Fruit fly (Drosophila melanogaster): ENCODE results near the gene B4.

The B4 gene

DNA sequence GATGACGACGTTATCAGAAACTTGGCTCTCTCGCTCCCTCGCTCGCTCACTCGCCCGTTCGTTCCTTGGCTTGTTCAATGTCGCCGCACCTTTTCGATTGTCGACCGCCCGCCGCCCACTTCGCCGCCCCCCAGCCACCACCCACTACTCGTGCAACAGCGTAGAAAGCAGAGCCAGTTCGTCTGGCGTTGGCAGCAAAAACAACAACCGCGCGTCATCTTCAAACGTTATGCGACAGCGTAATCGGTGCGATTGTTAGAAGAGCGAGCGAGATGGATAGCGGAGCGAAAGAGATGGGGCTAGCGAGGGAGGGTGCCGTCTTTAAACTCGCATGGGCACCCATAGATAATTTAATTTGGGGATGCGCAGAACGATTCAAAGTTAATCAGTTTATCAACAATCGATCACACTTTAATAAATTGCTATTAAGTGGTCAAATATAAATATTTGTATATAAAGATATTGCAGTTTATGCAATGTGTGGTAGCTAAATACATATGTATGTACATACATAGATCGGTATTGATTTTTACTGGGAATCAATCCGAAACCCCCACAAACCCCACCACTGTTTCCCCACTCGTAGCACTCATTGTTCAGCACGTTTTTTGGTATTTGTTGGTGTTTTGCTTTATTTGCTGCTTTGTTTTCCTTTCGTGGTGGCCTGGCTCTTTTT is 34.7 kb downstream of the B4 start (continued):
- TF ChIP-seq NK7.1 (GFP tag; optimal IDR thresholded peaks at IDR 0.05) (no peak), CG9876 (GFP tag; optimal IDR thresholded peaks at IDR 0.05) (no peak), Gug (GFP tag; IDR thresholded peaks at IDR 0.05) (peak; percentile 60; the same call in 1 of the 4 replicates), ems (GFP tag; optimal IDR thresholded peaks at IDR 0.05) (no peak), Ssrp (tag; optimal IDR thresholded peaks at IDR 0.05) (peak; percentile 53), bcd (GFP tag; optimal IDR thresholded peaks at IDR 0.05) (peak; percentile 43), knrl (GFP tag; IDR thresholded peaks at IDR 0.05; ENCODE audit: partially characterized antibody) (peak; percentile 20; the same call in 1 of the 3 replicates), fd96Cb (tag; optimal IDR thresholded peaks at IDR 0.05) (peak; percentile 30), Ets97D (GFP tag; optimal IDR thresholded peaks at IDR 0.05) (no peak), C15 (GFP tag; IDR thresholded peaks at IDR 0.05) (0 out of 3 replicates have a peak, but pooled peaks have one; percentile 28), HLH4C (GFP tag; IDR thresholded peaks at IDR 0.05; ENCODE audit: partially characterized antibody) (no peak), H15 (GFP tag; IDR thresholded peaks at IDR 0.05) (peak; percentile 29; the same call in 1 of the 3 replicates), wek (GFP tag; optimal IDR thresholded peaks at IDR 0.05) (peak; percentile 24), Dek (tag; optimal IDR thresholded peaks at IDR 0.05) (peak; percentile 44), CG4328 (GFP tag; optimal IDR thresholded peaks at IDR 0.05) (peak; percentile 54), CG17186 (GFP tag; optimal IDR thresholded peaks at IDR 0.05) (no peak), NC2β (GFP tag; optimal IDR thresholded peaks at IDR 0.05) (no peak), grau (tag; optimal IDR thresholded peaks at IDR 0.05) (peak; percentile 74), nerfin-1 (tag; optimal IDR thresholded peaks at IDR 0.05) (peak; percentile 7), hbn (GFP tag; IDR thresholded peaks at IDR 0.05; ENCODE audit: partially characterized antibody) (no peak), CG10321 (GFP tag; IDR thresholded peaks at IDR 0.05) (peak; percentile 51), sug (tag; optimal IDR thresholded peaks at IDR 0.05) (peak; percentile 65), CG12744 (GFP tag; optimal IDR thresholded peaks at IDR 0.05) (no peak), CG5180 (GFP tag; optimal IDR thresholded peaks at IDR 0.05) (peak; percentile 10), chm (GFP tag; IDR thresholded peaks at IDR 0.05) (0 out of 2 replicates have a peak, but pooled peaks have one; percentile 38), CG2129 (GFP tag; IDR thresholded peaks at IDR 0.05; ENCODE audit: partially characterized antibody) (no peak), CG14860 (GFP tag; IDR thresholded peaks at IDR 0.05; ENCODE audit: partially characterized antibody) (no peak), CG31441 (GFP tag; IDR thresholded peaks at IDR 0.05) (peak; percentile 49; the same call in 1 of the 2 replicates), CG2120 (GFP tag; optimal IDR thresholded peaks at IDR 0.05) (peak; percentile 74), ham (GFP tag; IDR thresholded peaks at IDR 0.05) (no peak), lbe (GFP tag; optimal IDR thresholded peaks at IDR 0.05) (peak; percentile 21), CG10209 (GFP tag; optimal IDR thresholded peaks at IDR 0.05) (peak; percentile 76), CG7928 (GFP tag; optimal IDR thresholded peaks at IDR 0.05) (peak; percentile 27), chif (GFP tag; optimal IDR thresholded peaks at IDR 0.05) (peak in 1 of 2 experiments; percentile 30), gcm2 (GFP tag; optimal IDR thresholded peaks at IDR 0.05) (no peak), Usf (GFP tag; optimal IDR thresholded peaks at IDR 0.05) (peak; percentile 71), CG11398 (GFP tag; optimal IDR thresholded peaks at IDR 0.05) (no peak), slou (GFP tag; optimal IDR thresholded peaks at IDR 0.05) (no peak)

Data from whole organism, embryonic.